Fruit fly (Drosophila melanogaster): ENCODE data around the gene SmE.

DNA sequence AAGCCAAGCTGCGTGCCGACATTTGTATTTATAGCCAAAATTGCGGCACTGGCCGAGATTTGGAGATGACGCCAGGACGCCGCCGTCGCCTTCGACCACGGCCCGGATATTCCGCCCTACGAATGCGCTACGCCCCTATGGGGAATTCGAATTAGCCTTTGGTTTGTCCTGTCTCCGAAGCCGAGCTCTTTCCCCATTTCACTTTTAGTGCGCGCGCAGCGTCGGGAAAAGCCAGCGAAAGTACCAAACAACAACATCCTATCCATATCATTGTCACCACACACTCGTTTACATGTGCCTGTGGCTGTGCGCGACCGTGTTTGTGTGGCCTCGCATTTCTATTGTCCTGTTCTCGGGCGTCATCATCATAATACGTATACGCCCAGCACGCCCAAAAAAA is 13.9 kb downstream of the SmE start, which contains the start of gene Proc:
- TF ChIP-seq CG12768 (GFP tag; optimal IDR thresholded peaks at IDR 0.05) (no peak), Mnt (GFP tag; optimal IDR thresholded peaks at IDR 0.05) (no peak), Hr96 (GFP tag; optimal IDR thresholded peaks at IDR 0.05) (no peak), toe (GFP tag; optimal IDR thresholded peaks at IDR 0.05) (no peak)
